Fruit fly (Drosophila melanogaster) Kc167 (cell line): ENCODE results near the gene CG9259.

Source experiments
- Myc ChIP-seq: fragments of >200 bp; optimal IDR thresholded peaks from 2 replicates; lab custom pipeline; 2017; ENCODE audit warnings: missing external identifiers
- Sin3A ChIP-seq: fragments of >200 bp; optimal IDR thresholded peaks from 2 replicates; lab custom pipeline; 2018; ENCODE audit warnings: missing external identifiers
- insv ChIP-seq: fragments of >200 bp; optimal IDR thresholded peaks from 3 replicates; lab custom pipeline; 2018; ENCODE audit warnings: missing external identifiers
- psq ChIP-seq: fragments of >200 bp; optimal IDR thresholded peaks from 2 replicates; lab custom pipeline; 2017; ENCODE audit warnings: missing external identifiers

DNA sequence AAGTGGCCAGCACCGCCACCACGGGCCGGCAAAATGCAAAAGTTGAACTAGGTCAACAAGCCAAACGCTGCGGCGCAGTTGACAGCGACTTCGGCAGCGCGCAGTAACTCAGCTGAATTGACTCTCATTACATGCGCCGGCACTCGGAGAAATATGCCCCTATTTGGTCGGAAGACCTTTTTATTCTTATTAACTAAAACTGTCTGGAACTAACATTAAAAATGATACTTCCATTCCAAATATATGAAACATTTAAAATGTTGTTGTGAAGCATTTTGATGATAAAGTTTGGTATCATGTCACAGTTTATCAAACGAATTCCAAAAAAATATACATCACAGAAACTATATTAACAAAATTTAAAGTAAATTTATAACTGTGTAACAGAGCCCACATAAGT is 22.0 kb upstream of the CG9259 start:
- TF ChIP-seq Myc (no peak), psq (lab: Kevin White, UChicago) (no peak), Sin3A (lab: Kevin White, UChicago) (no peak), insv (lab: Kevin White, UChicago) (no peak)
